Worm (Caenorhabditis elegans) whole organism, L4 larva: ENCODE results near the gene T01B10.5.

Experiments used
- fkh-10 ChIP-seq: fragments of 150-350 bp; optimal IDR thresholded peaks from 2 replicates; lab custom pipeline; 2014; ENCODE audit warnings: missing biosample characterization, missing genetic modification reagents, missing genetic modification characterization
- nhr-6 ChIP-seq: fragments of 150-350 bp; optimal IDR thresholded peaks from 2 replicates; lab custom pipeline; 2014; ENCODE audit warnings: missing biosample characterization, missing genetic modification characterization

ce11 chrX:8483951-8484350, 11.2 kb upstream of the T01B10.5 start:
- TF ChIP-seq fkh-10 (GFP tag; lab: Kevin White, UChicago) (no peak), nhr-6 (tag; lab: Kevin White, UChicago) (no peak)
